ENCODE assay signal across 5 worm cellular contexts in genomic region chrII:14811472-14811871, ce11.
TF ChIP-seq lines count a peak whose summit lies in the region.

No protein-coding gene starts in this region.

TF ChIP-seq in whole organism, L1 larva, 84 proteins besides CTCF, POLR2A, EP300 and RAD21:
- TF ChIP-seq nhr-12 (tag; optimal IDR thresholded peaks at IDR 0.05; lab: Kevin White, UChicago) = no peak
- TF ChIP-seq ets-5 (GFP tag; IDR thresholded peaks at IDR 0.05; lab: Robert Waterston, UW) = no peak
- TF ChIP-seq elt-2 (tag; optimal IDR thresholded peaks at IDR 0.05; lab: Kevin White, UChicago) = peak; percentile 7
- TF ChIP-seq jun-1 (tag; optimal IDR thresholded peaks at IDR 0.05; lab: Kevin White, UChicago) = peak; percentile 23
- peak; percentile 44 for TF ChIP-seq lin-14 (GFP tag; optimal IDR thresholded peaks at IDR 0.05; lab: Kevin White, UChicago)
- peak in 1 of 2 experiments; percentile 27 for TF ChIP-seq lin-35 (GFP tag; optimal IDR thresholded peaks at IDR 0.05; lab: Kevin White, UChicago)
- TF ChIP-seq C04F5.9 (tag; optimal IDR thresholded peaks at IDR 0.05; lab: Kevin White, UChicago) = no peak
- no peak for TF ChIP-seq ceh-90 (tag; optimal IDR thresholded peaks at IDR 0.05; lab: Kevin White, UChicago)

TF ChIP-seq in whole organism, L2 larva, 48 proteins besides CTCF, POLR2A, EP300 and RAD21:
- TF ChIP-seq sma-3 (GFP tag; optimal IDR thresholded peaks at IDR 0.05; lab: Kevin White, UChicago) (no peak), snpc-4 (tag; optimal IDR thresholded peaks at IDR 0.05; lab: Kevin White, UChicago) (peak; percentile 43), blmp-1 (tag; optimal IDR thresholded peaks at IDR 0.05; lab: Kevin White, UChicago; ENCODE audit: insufficient read depth) (peak; percentile 53), sma-9 (GFP tag; optimal IDR thresholded peaks at IDR 0.05; lab: Kevin White, UChicago) (peak; percentile 69), sma-9 (tag; optimal IDR thresholded peaks at IDR 0.05; lab: Kevin White, UChicago) (no peak), elt-3 (tag; optimal IDR thresholded peaks at IDR 0.05; lab: Kevin White, UChicago) (no peak), F13H6.1 (tag; optimal IDR thresholded peaks at IDR 0.05; lab: Kevin White, UChicago) (peak; percentile 63), crh-2 (tag; optimal IDR thresholded peaks at IDR 0.05; lab: Kevin White, UChicago) (peak; percentile 19), fos-1 (tag; optimal IDR thresholded peaks at IDR 0.05; lab: Kevin White, UChicago) (peak; percentile 78)

TF ChIP-seq in whole organism, L3 larva, 47 proteins besides CTCF, POLR2A, EP300 and RAD21:
- peak; percentile 0 for TF ChIP-seq snpc-4 (tag; optimal IDR thresholded peaks at IDR 0.05; lab: Kevin White, UChicago)
- peak; percentile 63 for TF ChIP-seq pha-4 (tag; optimal IDR thresholded peaks at IDR 0.05; lab: Kevin White, UChicago)
- TF ChIP-seq pqm-1 (tag; optimal IDR thresholded peaks at IDR 0.05; lab: Kevin White, UChicago) = peak; percentile 88
- peak; percentile 48 for TF ChIP-seq elt-2 (tag; optimal IDR thresholded peaks at IDR 0.05; lab: Kevin White, UChicago)
- no peak for TF ChIP-seq fkh-10 (GFP tag; optimal IDR thresholded peaks at IDR 0.05; lab: Kevin White, UChicago)
- TF ChIP-seq unc-62 (GFP tag; optimal IDR thresholded peaks at IDR 0.05; lab: Kevin White, UChicago) = no peak
- TF ChIP-seq nhr-43 (tag; optimal IDR thresholded peaks at IDR 0.05; lab: Kevin White, UChicago; ENCODE audit: poor library complexity, severe bottlenecking) = no peak
- TF ChIP-seq nhr-25 (tag; optimal IDR thresholded peaks at IDR 0.05; lab: Kevin White, UChicago) = peak; percentile 11
- peak; percentile 69 for TF ChIP-seq jun-1 (tag; optimal IDR thresholded peaks at IDR 0.05; lab: Kevin White, UChicago)
- TF ChIP-seq lsy-12 (tag; optimal IDR thresholded peaks at IDR 0.05; lab: Kevin White, UChicago) = no peak
- peak; percentile 36 for TF ChIP-seq hmg-11 (tag; optimal IDR thresholded peaks at IDR 0.05; lab: Kevin White, UChicago)
- TF ChIP-seq R02D3.7 (tag; optimal IDR thresholded peaks at IDR 0.05; lab: Kevin White, UChicago) = peak; percentile 5

TF ChIP-seq in whole organism, L4 larva, 104 proteins besides CTCF, POLR2A, EP300 and RAD21 (continues in another document):
- TF ChIP-seq ZK337.2 (GFP tag; IDR thresholded peaks at IDR 0.05; lab: Robert Waterston, UW) = no peak
- TF ChIP-seq lin-29 (GFP tag; IDR thresholded peaks at IDR 0.05; lab: Robert Waterston, UW) = no peak
- TF ChIP-seq aha-1 (tag; lab: Kevin White, UChicago) = no peak
- TF ChIP-seq unc-62 (GFP tag; optimal IDR thresholded peaks at IDR 0.05 in 1 of 2; lab: Kevin White, UChicago) = no peak
- no peak for TF ChIP-seq unc-62 (tag; optimal IDR thresholded peaks at IDR 0.05; lab: Kevin White, UChicago)
- TF ChIP-seq daf-19 (GFP tag; conservative IDR thresholded peaks at IDR 0.05; lab: Robert Waterston, UW) = no peak
- TF ChIP-seq F49E8.2 (tag; optimal IDR thresholded peaks at IDR 0.05; lab: Kevin White, UChicago; ENCODE audit: borderline replicate concordance) = no peak
- no peak for TF ChIP-seq T20F7.1 (GFP tag; optimal IDR thresholded peaks at IDR 0.05; lab: Kevin White, UChicago)
- no peak for TF ChIP-seq lin-1 (GFP tag; IDR thresholded peaks at IDR 0.05; lab: Robert Waterston, UW)
- peak; percentile 66; the same call in 1 of the 2 replicates for TF ChIP-seq pha-4 (GFP tag; IDR thresholded peaks at IDR 0.05; lab: Robert Waterston, UW)
- TF ChIP-seq pha-4 (tag; optimal IDR thresholded peaks at IDR 0.05; lab: Kevin White, UChicago) = peak; percentile 24
- TF ChIP-seq ceh-44 (GFP tag; IDR thresholded peaks at IDR 0.05; lab: Robert Waterston, UW) = no peak
- peak; percentile 80 for TF ChIP-seq nhr-77 (tag; optimal IDR thresholded peaks at IDR 0.05; lab: Kevin White, UChicago)
- TF ChIP-seq F26F4.8 (GFP tag; conservative IDR thresholded peaks at IDR 0.05; lab: Robert Waterston, UW) = no peak
- TF ChIP-seq sdz-12 (GFP tag; optimal IDR thresholded peaks at IDR 0.05; lab: Kevin White, UChicago) = no peak
- no peak for TF ChIP-seq attf-4 (tag; optimal IDR thresholded peaks at IDR 0.05; lab: Kevin White, UChicago)
- peak in 1 of 2 experiments; percentile 3 for TF ChIP-seq lsy-2 (tag; optimal IDR thresholded peaks at IDR 0.05; lab: Kevin White, UChicago)
- no peak for TF ChIP-seq lin-38 (GFP tag; IDR thresholded peaks at IDR 0.05; lab: Robert Waterston, UW)
- peak; percentile 79 for TF ChIP-seq hlh-11 (tag; optimal IDR thresholded peaks at IDR 0.05; lab: Kevin White, UChicago)
- TF ChIP-seq nhr-48 (tag; optimal IDR thresholded peaks at IDR 0.05; lab: Kevin White, UChicago) = no peak
- no peak for TF ChIP-seq ceh-62 (tag; optimal IDR thresholded peaks at IDR 0.05; lab: Kevin White, UChicago)
- peak; percentile 16 for TF ChIP-seq mes-2 (tag; optimal IDR thresholded peaks at IDR 0.05; lab: Kevin White, UChicago; ENCODE audit: poor library complexity, severe bottlenecking)
- no peak for TF ChIP-seq ceh-28 (tag; optimal IDR thresholded peaks at IDR 0.05; lab: Kevin White, UChicago)
- no peak for TF ChIP-seq tag-97 (GFP tag; IDR thresholded peaks at IDR 0.05; lab: Robert Waterston, UW)
- no peak for TF ChIP-seq ztf-7 (tag; optimal IDR thresholded peaks at IDR 0.05; lab: Kevin White, UChicago)
- TF ChIP-seq ctbp-1 (GFP tag; IDR thresholded peaks at IDR 0.05; lab: Robert Waterston, UW) = no peak
- TF ChIP-seq aly-2 (tag; optimal IDR thresholded peaks at IDR 0.05; lab: Kevin White, UChicago) = no peak
- peak; percentile 4 for TF ChIP-seq dpl-1 (GFP tag; optimal IDR thresholded peaks at IDR 0.05; lab: Kevin White, UChicago)
- no peak for TF ChIP-seq daf-12 (tag; optimal IDR thresholded peaks at IDR 0.05; lab: Kevin White, UChicago)
- no peak for TF ChIP-seq madf-5 (GFP tag; IDR thresholded peaks at IDR 0.05; lab: Robert Waterston, UW)
- no peak for TF ChIP-seq lim-7 (GFP tag; IDR thresholded peaks at IDR 0.05; lab: Robert Waterston, UW)
- TF ChIP-seq ceh-82 (tag; optimal IDR thresholded peaks at IDR 0.05; lab: Kevin White, UChicago) = no peak
- no peak for TF ChIP-seq hmg-1.1 (GFP tag; IDR thresholded peaks at IDR 0.05; lab: Robert Waterston, UW)
- TF ChIP-seq ama-1 (optimal IDR thresholded peaks at IDR 0.05; lab: Kevin White, UChicago) = no peak
- peak; percentile 11 for TF ChIP-seq R02D3.7 (tag; optimal IDR thresholded peaks at IDR 0.05; lab: Kevin White, UChicago)

TF ChIP-seq in whole organism, young adult, 124 proteins besides CTCF, POLR2A, EP300 and RAD21:
- TF ChIP-seq nfya-2 (GFP tag; IDR thresholded peaks at IDR 0.05; lab: Robert Waterston, UW) (no peak), K12H6.12 (tag; optimal IDR thresholded peaks at IDR 0.05; lab: Kevin White, UChicago) (no peak), tbp1 (GFP tag; optimal IDR thresholded peaks at IDR 0.05; lab: Kevin White, UChicago) (no peak), zfh-2 (GFP tag; conservative IDR thresholded peaks at IDR 0.05; lab: Robert Waterston, UW) (0 out of 2 replicates have a peak, but pooled peaks have one; percentile 21), hmg-1.2 (GFP tag; IDR thresholded peaks at IDR 0.05; lab: Robert Waterston, UW) (peak; percentile 80; the same call in 1 of the 2 replicates), nhr-120 (GFP tag; IDR thresholded peaks at IDR 0.05; lab: Robert Waterston, UW) (no peak), cebp-1 (GFP tag; IDR thresholded peaks at IDR 0.05; lab: Robert Waterston, UW) (0 out of 2 replicates have a peak, but pooled peaks have one; percentile 12), cebp-1 (tag; optimal IDR thresholded peaks at IDR 0.05; lab: Kevin White, UChicago) (peak; percentile 45), nhr-80 (tag; optimal IDR thresholded peaks at IDR 0.05; lab: Kevin White, UChicago) (peak; percentile 53), lin-26 (GFP tag; IDR thresholded peaks at IDR 0.05; lab: Robert Waterston, UW) (no peak), efl-1 (GFP tag; optimal IDR thresholded peaks at IDR 0.05; lab: Kevin White, UChicago) (no peak), unc-62 (GFP tag; optimal IDR thresholded peaks at IDR 0.05; lab: Kevin White, UChicago) (peak; percentile 38), dox-1 (GFP tag; IDR thresholded peaks at IDR 0.05; lab: Robert Waterston, UW) (no peak)
